Fruit fly (Drosophila melanogaster) whole organism, adult: ENCODE data around the gene CG4393.
A peak's percentile ranks its signal among the peaks of the same experiment; 100 is the strongest.

Source experiments
- CG11617 ChIP-seq: fragments of 200-800 bp; sonication (Bioruptor generic); optimal IDR thresholded peaks from 2 replicates; lab custom pipeline; 2017; ENCODE audit warnings: mild to moderate bottlenecking, missing biosample characterization, missing genetic modification reagents, missing genetic modification characterization
- CG12768 ChIP-seq: fragments of 200-800 bp; sonication (Bioruptor generic); optimal IDR thresholded peaks from 2 replicates; lab custom pipeline; 2017; ENCODE audit warnings: missing biosample characterization, missing genetic modification characterization, mild to moderate bottlenecking, moderate library complexity, missing genetic modification reagents
- CG14711 ChIP-seq: fragments of 200-800 bp; sonication (Bioruptor generic); optimal IDR thresholded peaks from 2 replicates; lab custom pipeline; 2018; ENCODE audit warnings: missing biosample characterization, mild to moderate bottlenecking, missing genetic modification characterization, moderate library complexity
- CG1620 ChIP-seq: fragments of 200-800 bp; sonication (Bioruptor generic); optimal IDR thresholded peaks from 2 replicates; lab custom pipeline; 2016; ENCODE audit warnings: missing biosample characterization, missing genetic modification characterization
- CG33017 ChIP-seq: fragments of 200-800 bp; sonication (Bioruptor generic); optimal IDR thresholded peaks from 2 replicates; lab custom pipeline; 2018; ENCODE audit warnings: missing biosample characterization, mild to moderate bottlenecking, missing genetic modification characterization, moderate library complexity
- CG5204 ChIP-seq: fragments of 200-800 bp; sonication (Bioruptor generic); optimal IDR thresholded peaks from 2 replicates; lab custom pipeline; 2016; ENCODE audit warnings: missing biosample characterization, missing genetic modification characterization
- CG7045 ChIP-seq: fragments of 200-800 bp; sonication (Bioruptor generic); optimal IDR thresholded peaks from 2 replicates; lab custom pipeline; 2017; ENCODE audit warnings: missing biosample characterization, mild to moderate bottlenecking, missing genetic modification characterization
- CG7101 ChIP-seq: fragments of 200-800 bp; sonication (Bioruptor generic); optimal IDR thresholded peaks from 2 replicates; lab custom pipeline; 2018; ENCODE audit warnings: missing biosample characterization, mild to moderate bottlenecking, missing genetic modification characterization, moderate library complexity
- Clk ChIP-seq: fragments of 200-800 bp; sonication (Bioruptor generic); optimal IDR thresholded peaks from 2 replicates; lab custom pipeline; 2017; ENCODE audit warnings: missing biosample characterization, missing genetic modification characterization
- Crg-1 ChIP-seq: fragments of 200-800 bp; sonication (Bioruptor generic); optimal IDR thresholded peaks from 2 replicates; lab custom pipeline; 2016; ENCODE audit warnings: missing biosample characterization, missing genetic modification characterization
- Hr96 ChIP-seq: fragments of 200-800 bp; sonication (Bioruptor generic); optimal IDR thresholded peaks from 2 replicates; lab custom pipeline; 2016; ENCODE audit warnings: missing biosample characterization, missing genetic modification characterization
- Mnt ChIP-seq: fragments of 200-800 bp; sonication (Bioruptor generic); optimal IDR thresholded peaks from 2 replicates; lab custom pipeline; 2016; ENCODE audit warnings: missing biosample characterization, mild to moderate bottlenecking, missing genetic modification characterization
- bab1 ChIP-seq: fragments of 200-800 bp; sonication (Bioruptor generic); optimal IDR thresholded peaks from 3 replicates; lab custom pipeline; 2019; ENCODE audit warnings: missing biosample characterization, mild to moderate bottlenecking, missing genetic modification characterization, moderate library complexity
- cic ChIP-seq: fragments of 200-800 bp; sonication (Bioruptor generic); optimal IDR thresholded peaks from 2 replicates; lab custom pipeline; 2017; ENCODE audit warnings: missing biosample characterization, mild to moderate bottlenecking, missing genetic modification characterization, moderate library complexity
- cnc ChIP-seq, 2 experiments: fragments of >200 bp; optimal IDR thresholded peaks; 2 replicates each; lab custom pipeline; 2017
- kay ChIP-seq: fragments of 200-800 bp; sonication (Bioruptor generic); peaks from one replicate; lab custom pipeline; 2016; ENCODE audit warnings: missing biosample characterization, missing genetic modification characterization, borderline replicate concordance
- ovo ChIP-seq: fragments of 200-800 bp; sonication (Bioruptor generic); optimal IDR thresholded peaks from 2 replicates; lab custom pipeline; 2016; ENCODE audit warnings: missing biosample characterization, missing genetic modification characterization
- pad ChIP-seq: fragments of 200-800 bp; sonication (Bioruptor generic); optimal IDR thresholded peaks from 3 replicates; lab custom pipeline; 2017; ENCODE audit warnings: missing biosample characterization, missing genetic modification characterization, mild to moderate bottlenecking, moderate library complexity, missing genetic modification reagents
- tj ChIP-seq: fragments of 200-800 bp; sonication (Bioruptor generic); optimal IDR thresholded peaks from 3 replicates; lab custom pipeline; 2017; ENCODE audit warnings: missing biosample characterization, mild to moderate bottlenecking, missing genetic modification characterization, moderate library complexity
- toe ChIP-seq: fragments of 200-800 bp; sonication (Bioruptor generic); optimal IDR thresholded peaks from 2 replicates; lab custom pipeline; 2016; ENCODE audit warnings: missing biosample characterization, missing genetic modification characterization

CG4393 gene

DNA sequence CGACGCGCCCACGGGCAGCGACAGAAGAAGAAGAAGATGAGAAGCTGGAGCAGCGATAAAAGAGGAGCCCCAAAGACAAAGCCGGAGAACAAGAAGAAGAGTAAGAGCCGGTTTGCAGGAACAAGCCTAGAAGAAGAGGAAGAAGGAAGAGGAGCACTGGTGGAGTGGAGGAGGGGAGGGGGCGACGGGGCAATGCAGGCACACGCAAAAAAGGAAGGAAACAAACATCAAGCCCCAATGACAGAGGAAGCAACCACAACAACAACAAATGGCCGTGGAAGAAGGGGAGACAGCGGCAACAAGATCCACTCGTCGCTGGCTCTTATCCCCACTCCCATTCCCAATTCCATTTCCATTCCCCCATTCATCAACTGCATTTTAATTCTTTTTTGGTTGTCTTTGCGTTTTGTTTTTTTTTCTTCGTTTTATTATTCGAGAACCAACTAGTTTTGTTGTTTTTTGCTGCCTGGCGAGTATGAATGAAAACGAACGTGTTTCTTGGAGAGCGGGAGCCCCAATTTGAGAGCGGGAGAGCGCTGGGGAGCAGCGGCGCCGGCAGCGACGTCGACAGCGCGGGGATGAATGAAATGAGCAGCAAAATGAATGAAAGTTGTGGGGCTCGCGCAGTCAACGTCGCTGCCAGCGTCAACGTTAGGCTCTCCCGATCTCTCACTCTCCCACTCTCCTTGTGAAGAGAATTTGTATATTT is 50.4 kb downstream of the CG4393 start:
- TF ChIP-seq ovo (GFP tag; lab: Kevin White, UChicago) (peak; percentile 18), pad (no peak), Hr96 (no peak), CG1620 (no peak), CG5204 (no peak), bab1 (GFP tag; lab: Kevin White, UChicago) (no peak), CG12768 (peak; percentile 61), Crg-1 (no peak), toe (GFP tag; lab: Kevin White, UChicago) (no peak), tj (GFP tag; lab: Kevin White, UChicago) (peak; percentile 85), CG7045 (no peak), Mnt (GFP tag; lab: Kevin White, UChicago) (no peak), CG11617 (no peak), CG14711 (tag; lab: Kevin White, UChicago) (no peak), CG7101 (tag; lab: Kevin White, UChicago) (no peak), Clk (GFP tag; lab: Kevin White, UChicago) (no peak), kay (GFP tag; lab: Kevin White, UChicago) (no peak), cic (GFP tag; lab: Kevin White, UChicago) (peak; percentile 99), cnc (optimal IDR thresholded peaks at IDR 0.05; lab: Kevin White, UChicago) (no peak), CG33017 (tag; lab: Kevin White, UChicago) (peak; percentile 41)

DNA sequence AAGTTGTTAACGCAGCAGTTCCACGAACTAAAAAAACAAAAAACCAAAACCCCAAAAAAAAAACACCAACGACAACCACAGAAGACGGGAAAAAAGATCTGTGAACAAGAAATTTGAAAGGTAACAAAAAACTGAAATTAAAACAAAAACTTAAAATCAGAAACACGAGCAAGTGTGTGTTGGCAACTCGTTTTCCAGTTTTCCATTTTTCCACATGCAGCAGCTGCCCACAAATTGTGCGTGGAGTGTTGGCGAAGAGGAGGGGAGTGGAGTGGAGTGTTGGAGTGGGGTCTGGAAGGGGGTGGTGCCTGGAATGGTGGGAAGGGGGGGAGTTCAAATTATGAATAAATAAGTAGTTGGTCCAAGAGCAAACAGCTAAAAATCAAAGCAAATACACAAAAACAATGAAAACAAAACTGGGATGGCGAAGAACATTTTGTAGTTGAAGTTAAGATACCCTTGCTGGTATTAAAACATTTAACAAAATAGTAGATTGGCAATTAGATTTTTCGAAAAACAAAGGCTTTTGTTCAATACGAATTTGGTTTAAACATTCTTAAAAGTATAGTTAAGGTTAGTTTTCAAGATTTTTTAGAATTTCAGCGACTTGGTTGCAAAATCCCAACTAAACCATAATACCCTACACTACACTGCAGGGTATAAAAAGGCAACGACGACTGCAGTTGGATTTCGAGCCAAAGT is 51.1 kb downstream of the CG4393 start:
- TF ChIP-seq CG7101 (tag; lab: Kevin White, UChicago) (peak; percentile 9), Hr96 (no peak)

DNA sequence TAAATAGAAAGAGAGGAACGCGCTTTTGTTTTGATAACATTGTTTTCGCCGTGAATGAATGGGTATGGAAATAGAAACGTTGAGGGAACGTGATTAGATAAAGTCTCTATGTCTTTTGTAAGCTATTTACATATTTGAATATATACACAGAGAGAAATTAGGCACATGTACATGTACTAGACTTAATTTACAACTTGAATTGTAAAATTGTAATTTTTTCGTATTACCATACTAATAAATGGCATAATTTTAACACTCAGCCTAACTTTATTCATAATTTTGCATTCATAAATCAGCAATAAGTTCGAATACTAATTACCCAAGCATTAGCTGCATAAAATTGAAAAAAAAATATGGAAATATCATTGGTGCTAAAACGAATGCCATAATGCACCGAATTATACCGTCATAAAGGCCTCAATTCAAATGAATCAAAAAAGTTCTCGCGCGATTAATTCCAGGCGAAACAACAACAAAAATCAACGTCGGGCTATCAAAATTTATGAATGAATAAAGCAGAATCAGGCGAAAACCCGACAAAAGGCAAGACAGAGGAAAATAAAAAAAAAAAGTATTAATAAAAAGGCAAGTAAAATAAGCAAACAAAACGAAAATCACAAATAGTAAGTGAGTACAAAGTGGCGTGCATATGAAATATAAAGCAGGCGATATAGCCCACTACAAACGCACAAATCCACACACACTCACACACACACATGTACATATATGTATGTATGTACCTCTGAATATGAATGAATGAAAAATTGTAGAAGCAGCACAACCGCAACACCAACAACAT is 51.8 kb downstream of the CG4393 start:
- TF ChIP-seq CG7045: peak; percentile 4
- TF ChIP-seq kay (GFP tag; lab: Kevin White, UChicago): peak; percentile 39
- peak; percentile 90 for TF ChIP-seq tj (GFP tag; lab: Kevin White, UChicago)
- no peak for TF ChIP-seq CG14711 (tag; lab: Kevin White, UChicago)

DNA sequence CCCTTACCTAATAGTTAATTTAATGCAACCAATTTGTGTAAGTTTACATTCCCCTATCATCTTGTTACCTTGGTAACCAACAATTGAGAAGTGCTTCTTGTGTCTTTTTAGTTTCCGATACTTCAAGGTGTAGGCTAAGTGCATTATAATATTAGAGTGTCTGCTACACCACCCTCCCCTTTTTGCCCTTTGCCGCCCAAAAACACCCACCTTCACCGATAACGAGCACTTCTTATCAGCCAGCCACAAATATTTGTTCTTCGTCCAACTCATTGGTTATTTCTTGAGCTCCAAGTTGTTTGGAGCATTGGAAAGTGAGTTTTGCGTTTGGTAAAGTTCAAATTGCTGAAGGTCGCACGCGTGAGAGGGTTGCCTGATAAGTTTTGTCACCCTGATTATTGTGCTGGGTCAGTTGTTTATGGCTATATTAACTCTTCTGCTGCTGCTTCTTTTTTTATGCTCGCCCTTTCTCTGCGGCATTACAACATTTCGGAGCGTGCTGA is 52.7 kb downstream of the CG4393 start:
- TF ChIP-seq CG7045 (no peak), cic (GFP tag; lab: Kevin White, UChicago) (peak; percentile 64), CG12768 (peak; percentile 0)

DNA sequence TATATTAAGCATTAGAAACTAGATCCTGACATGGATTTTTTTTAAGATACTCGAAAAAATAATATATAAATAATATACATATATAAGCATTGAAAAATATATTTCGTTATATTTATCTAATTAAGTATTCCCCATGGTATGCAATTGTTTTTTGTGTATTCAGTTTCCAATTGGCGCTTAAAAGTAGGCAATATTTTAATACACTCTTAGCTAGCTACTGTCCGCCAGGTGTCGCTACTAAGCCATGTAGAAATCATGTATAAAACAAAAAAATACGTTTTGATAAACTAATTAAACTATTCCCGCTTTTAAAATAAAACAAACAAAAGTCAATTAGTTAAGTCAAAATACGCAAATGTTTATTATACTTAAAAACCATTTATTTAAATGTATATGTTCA is 53.3 kb downstream of the CG4393 start:
- TF ChIP-seq CG1620 (peak; percentile 39), cnc (optimal IDR thresholded peaks at IDR 0.05; lab: Kevin White, UChicago) (no peak), CG7045 (no peak), Mnt (GFP tag; lab: Kevin White, UChicago) (no peak), bab1 (GFP tag; lab: Kevin White, UChicago) (peak; percentile 64), Clk (GFP tag; lab: Kevin White, UChicago) (no peak), toe (GFP tag; lab: Kevin White, UChicago) (peak; percentile 18), pad (peak; percentile 6), CG33017 (tag; lab: Kevin White, UChicago) (no peak), Crg-1 (no peak), CG5204 (no peak), Hr96 (no peak), cic (GFP tag; lab: Kevin White, UChicago) (no peak), CG12768 (no peak), ovo (GFP tag; lab: Kevin White, UChicago) (no peak), tj (GFP tag; lab: Kevin White, UChicago) (no peak), kay (GFP tag; lab: Kevin White, UChicago) (no peak)

DNA sequence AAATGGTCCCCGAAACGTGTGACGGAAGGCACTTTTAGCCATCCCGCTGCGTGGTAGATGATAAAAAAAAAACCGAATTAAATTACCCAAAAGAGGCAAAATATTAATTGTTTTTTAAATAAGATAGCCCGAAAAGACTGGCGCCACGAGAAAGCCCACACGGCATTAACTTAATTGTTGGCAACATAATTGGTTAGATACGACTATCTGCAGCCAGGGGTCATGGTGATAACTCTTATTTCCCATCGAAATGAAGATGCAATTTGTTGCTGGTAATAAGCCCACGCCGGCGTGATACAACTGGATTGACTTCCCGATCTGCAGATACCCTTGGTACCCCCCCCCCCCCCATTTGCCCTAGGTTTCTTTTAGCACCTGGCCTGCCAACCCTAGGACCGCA is 56.9 kb downstream of the CG4393 start:
- no peak for TF ChIP-seq CG1620
- TF ChIP-seq cic (GFP tag; lab: Kevin White, UChicago): no peak
- TF ChIP-seq CG5204: no peak
- no peak for TF ChIP-seq pad
- TF ChIP-seq tj (GFP tag; lab: Kevin White, UChicago): no peak
- TF ChIP-seq toe (GFP tag; lab: Kevin White, UChicago): no peak
- no peak for TF ChIP-seq CG7045
- no peak for TF ChIP-seq Hr96
- no peak for TF ChIP-seq cnc (optimal IDR thresholded peaks at IDR 0.05; lab: Kevin White, UChicago)
- no peak for TF ChIP-seq CG14711 (tag; lab: Kevin White, UChicago)
- TF ChIP-seq ovo (GFP tag; lab: Kevin White, UChicago): no peak
